Worm (Caenorhabditis elegans): Measurements from ENCODE around the gene nspd-5.

The nspd-5 gene

ce11 chrII:4851594-4852106 lies 8.5 kb downstream of the nspd-5 start, which contains the start of gene dnj-9 (continued):
- TF ChIP-seq madf-5 (GFP tag; IDR thresholded peaks at IDR 0.05), result no peak
- TF ChIP-seq ztf-11 (tag; optimal IDR thresholded peaks at IDR 0.05), result no peak
- peak; percentile 68 to 96 for TF ChIP-seq lsy-2 (tag; optimal IDR thresholded peaks at IDR 0.05)
- TF ChIP-seq T20F7.1 (GFP tag; optimal IDR thresholded peaks at IDR 0.05), result peak; percentile 88
- TF ChIP-seq ctbp-1 (GFP tag; IDR thresholded peaks at IDR 0.05), result peak; percentile 88
- peak; percentile 92 for TF ChIP-seq hmg-1.1 (GFP tag; IDR thresholded peaks at IDR 0.05)
- no peak for TF ChIP-seq fos-1 (tag; optimal IDR thresholded peaks at IDR 0.05)
- TF ChIP-seq Y105C5A.15 (GFP tag; IDR thresholded peaks at IDR 0.05), result no peak
- peak; percentile 90 for TF ChIP-seq ceh-20 (GFP tag; IDR thresholded peaks at IDR 0.05)
- TF ChIP-seq ztf-7 (tag; optimal IDR thresholded peaks at IDR 0.05), result peak; percentile 82
- TF ChIP-seq F26F4.8 (GFP tag; conservative IDR thresholded peaks at IDR 0.05), result no peak
- TF ChIP-seq mxl-3 (GFP tag; optimal IDR thresholded peaks at IDR 0.05), result peak; percentile 55
- TF ChIP-seq snpc-4 (tag; optimal IDR thresholded peaks at IDR 0.05), result peak; percentile 19
- no peak for TF ChIP-seq ceh-82 (tag; optimal IDR thresholded peaks at IDR 0.05)
- peak; percentile 50 for TF ChIP-seq lin-15B (tag; optimal IDR thresholded peaks at IDR 0.05)
- TF ChIP-seq unc-39 (tag; optimal IDR thresholded peaks at IDR 0.05), result no peak
- no peak for TF ChIP-seq lin-39 (tag; optimal IDR thresholded peaks at IDR 0.05)
- TF ChIP-seq nhr-42 (GFP tag; IDR thresholded peaks at IDR 0.05), result peak; percentile 82
- TF ChIP-seq nhr-10 (tag; optimal IDR thresholded peaks at IDR 0.05), result no peak
- TF ChIP-seq dmd-8 (GFP tag; IDR thresholded peaks at IDR 0.05), result no peak
- TF ChIP-seq skn-1 (tag; optimal IDR thresholded peaks at IDR 0.05), result no peak
- TF ChIP-seq attf-4 (tag; optimal IDR thresholded peaks at IDR 0.05), result no peak
- TF ChIP-seq T26A8.4 (GFP tag; IDR thresholded peaks at IDR 0.05), result peak; percentile 95
- peak; percentile 72 for TF ChIP-seq Y48G9A.11 (GFP tag; IDR thresholded peaks at IDR 0.05)
- peak; percentile 52 for TF ChIP-seq unc-130 (GFP tag; optimal IDR thresholded peaks at IDR 0.05)
- peak; percentile 18 for TF ChIP-seq lir-3 (tag; optimal IDR thresholded peaks at IDR 0.05)
- peak; percentile 92 for TF ChIP-seq lin-38 (GFP tag; IDR thresholded peaks at IDR 0.05)
- TF ChIP-seq gei-8 (GFP tag; optimal IDR thresholded peaks at IDR 0.05), result no peak
- no peak for TF ChIP-seq lim-7 (GFP tag; IDR thresholded peaks at IDR 0.05)
- TF ChIP-seq hlh-30 (tag; optimal IDR thresholded peaks at IDR 0.05; ENCODE audit: insufficient read depth), result peak; percentile 88
- peak; percentile 80 for TF ChIP-seq php-3 (GFP tag; IDR thresholded peaks at IDR 0.05)
- TF ChIP-seq nhr-28 (tag; optimal IDR thresholded peaks at IDR 0.05), result peak; percentile 83
- TF ChIP-seq egl-43 (GFP tag; IDR thresholded peaks at IDR 0.05), result peak; percentile 77
- peak; percentile 92 for TF ChIP-seq hlh-11 (tag; optimal IDR thresholded peaks at IDR 0.05)
- TF ChIP-seq snpc-1.2 (GFP tag; IDR thresholded peaks at IDR 0.05), result peak; percentile 73; the same call in 1 of the 2 replicates
- peak; percentile 94 for TF ChIP-seq rbr-2 (tag; optimal IDR thresholded peaks at IDR 0.05)
- no peak for TF ChIP-seq R02D3.7 (tag; optimal IDR thresholded peaks at IDR 0.05)
- no peak for TF ChIP-seq sdz-12 (GFP tag; optimal IDR thresholded peaks at IDR 0.05)
- peak; percentile 76 for TF ChIP-seq zag-1 (tag; optimal IDR thresholded peaks at IDR 0.05)
- 0 out of 2 replicates have a peak, but pooled peaks have one; percentile 20 for TF ChIP-seq ceh-44 (GFP tag; IDR thresholded peaks at IDR 0.05)
- peak; percentile 89 for TF ChIP-seq nhr-48 (tag; optimal IDR thresholded peaks at IDR 0.05)
- TF ChIP-seq nhr-6 (tag; optimal IDR thresholded peaks at IDR 0.05), result peak; percentile 93
- no peak for TF ChIP-seq F44E2.7 (GFP tag; IDR thresholded peaks at IDR 0.05)
- TF ChIP-seq zfp-3 (GFP tag; conservative IDR thresholded peaks at IDR 0.05), result peak; percentile 94
- no peak for TF ChIP-seq cey-2 (tag; optimal IDR thresholded peaks at IDR 0.05; ENCODE audit: borderline replicate concordance, insufficient read depth)
- peak; percentile 62 for TF ChIP-seq ceh-32 (tag; optimal IDR thresholded peaks at IDR 0.05; ENCODE audit: poor library complexity)
- TF ChIP-seq nhr-41 (GFP tag; IDR thresholded peaks at IDR 0.05), result no peak
- TF ChIP-seq mep-1 (tag; optimal IDR thresholded peaks at IDR 0.05), result peak; percentile 96
- TF ChIP-seq aha-1 (tag), result peak; percentile 99
- TF ChIP-seq nhr-102 (tag; optimal IDR thresholded peaks at IDR 0.05), result peak; percentile 97
- TF ChIP-seq aly-2 (tag; optimal IDR thresholded peaks at IDR 0.05), result no peak
- no peak for TF ChIP-seq ceh-28 (tag; optimal IDR thresholded peaks at IDR 0.05)
